Worm (Caenorhabditis elegans) whole organism, L1 larva: Measurements from ENCODE around the gene pitp-1.

ENCODE experiments used
- C16A3.4 ChIP-seq: fragments of 150-350 bp; optimal IDR thresholded peaks from 2 replicates; lab custom pipeline; 2014; ENCODE audit warnings: missing biosample characterization, missing genetic modification characterization
- Y116A8C.19 ChIP-seq: sonication (generic microtip); optimal IDR thresholded peaks from 2 replicates; lab custom pipeline; 2016; ENCODE audit warnings: missing compliant biosample characterization, missing genetic modification characterization, borderline replicate concordance
- aha-1 ChIP-seq: fragments of 150-350 bp; optimal IDR thresholded peaks from 2 replicates; lab custom pipeline; 2014; ENCODE audit warnings: missing biosample characterization, missing genetic modification characterization
- blmp-1 ChIP-seq: fragments of 150-350 bp; optimal IDR thresholded peaks from 2 replicates; lab custom pipeline; 2014; ENCODE audit warnings: missing biosample characterization, missing genetic modification characterization
- ceh-63 ChIP-seq: fragments of 200-800 bp; sonication (Bioruptor generic); optimal IDR thresholded peaks from 2 replicates; lab custom pipeline; 2018; ENCODE audit warnings: mild to moderate bottlenecking, missing genetic modification characterization, missing compliant biosample characterization
- ceh-8 ChIP-seq: fragments of 200-800 bp; sonication (Bioruptor generic); optimal IDR thresholded peaks from 2 replicates; lab custom pipeline; 2018; ENCODE audit warnings: mild to moderate bottlenecking, missing genetic modification characterization, moderate library complexity, missing compliant biosample characterization
- ces-1 ChIP-seq: fragments of 150-350 bp; optimal IDR thresholded peaks from 2 replicates; lab custom pipeline; 2014; ENCODE audit warnings: missing biosample characterization, missing genetic modification reagents, missing genetic modification characterization
- dpl-1 ChIP-seq, 3 experiments: fragments of 150-350 bp in 2 of 3; sonication (generic microtip) in 1 of 3; optimal IDR thresholded peaks; 2 replicates each; lab custom pipeline; 2014 to 2017; ENCODE audit warnings: missing biosample characterization in 3 of 3, missing genetic modification characterization in 3 of 3, missing genetic modification reagents in 3 of 3
- dsc-1 ChIP-seq: sonication (generic microtip); optimal IDR thresholded peaks from 2 replicates; lab custom pipeline; 2016; ENCODE audit warnings: mild to moderate bottlenecking, missing genetic modification characterization, missing compliant biosample characterization
- efl-1 ChIP-seq, 4 experiments: fragments of 150-350 bp; optimal IDR thresholded peaks in 3 of 4; peaks in 1 of 4; 1 replicate in 1 of 4; 2 replicates in 3 of 4; lab custom pipeline; 2014; ENCODE audit warnings: missing biosample characterization in 2 of 4, missing genetic modification characterization in 2 of 4, missing genetic modification reagents in 2 of 4
- elt-3 ChIP-seq, 6 experiments: fragments of 150-350 bp in 1 of 6; sonication (generic microtip); optimal IDR thresholded peaks; 2 replicates each; lab custom pipeline; 2017 to 2018; ENCODE audit warnings: missing biosample characterization in 6 of 6, missing genetic modification characterization in 6 of 6, inconsistent platforms in 1 of 6
- ets-5 ChIP-seq: fragments of 200-800 bp; sonication (Bioruptor generic); IDR thresholded peaks from 2 replicates; pipeline ENCODE4 v1.3.6; 2022; ENCODE audit warnings: missing genetic modification characterization, missing compliant biosample characterization
- fkh-8 ChIP-seq: sonication (generic microtip); optimal IDR thresholded peaks from 2 replicates; lab custom pipeline; 2016; ENCODE audit warnings: mild to moderate bottlenecking, missing genetic modification characterization, missing compliant biosample characterization
- grh-1 ChIP-seq: fragments of 200-800 bp; sonication (Bioruptor generic); IDR thresholded peaks from 2 replicates; pipeline ENCODE4 v1.3.6; 2022; ENCODE audit warnings: missing genetic modification reagents, missing genetic modification characterization, missing compliant biosample characterization
- hlh-4 ChIP-seq: sonication (generic microtip); optimal IDR thresholded peaks from 2 replicates; lab custom pipeline; 2016; ENCODE audit warnings: mild to moderate bottlenecking, missing genetic modification characterization, missing compliant biosample characterization
- hpl-2 ChIP-seq: fragments of 150-350 bp; optimal IDR thresholded peaks from 2 replicates; lab custom pipeline; 2014; ENCODE audit warnings: missing biosample characterization, missing genetic modification reagents, missing genetic modification characterization
- irx-1 ChIP-seq: sonication (generic microtip); optimal IDR thresholded peaks from 2 replicates; lab custom pipeline; 2016; ENCODE audit warnings: missing genetic modification characterization, missing compliant biosample characterization
- isw-1 ChIP-seq: fragments of 200-800 bp; sonication (Bioruptor generic); IDR thresholded peaks from 2 replicates; pipeline ENCODE4 v1.3.6; 2022; ENCODE audit warnings: missing genetic modification characterization, missing compliant biosample characterization
- lin-35 ChIP-seq, 2 experiments: fragments of 150-350 bp; optimal IDR thresholded peaks; 2 replicates each; lab custom pipeline; 2014; ENCODE audit warnings: missing biosample characterization in 2 of 2, missing genetic modification characterization in 2 of 2, missing genetic modification reagents in 2 of 2
- lir-3 ChIP-seq: sonication (generic microtip); optimal IDR thresholded peaks from 2 replicates; lab custom pipeline; 2016; ENCODE audit warnings: mild to moderate bottlenecking, missing genetic modification characterization, moderate library complexity, missing compliant biosample characterization; ENCODE audit not compliant: poor library complexity
- nhr-11 ChIP-seq: fragments of 150-350 bp; optimal IDR thresholded peaks from 2 replicates; lab custom pipeline; 2014; ENCODE audit warnings: missing biosample characterization, missing genetic modification characterization
- nhr-71 ChIP-seq: sonication (generic microtip); optimal IDR thresholded peaks from 2 replicates; lab custom pipeline; 2016; ENCODE audit warnings: mild to moderate bottlenecking, missing genetic modification characterization, moderate library complexity, missing compliant biosample characterization
- nhr-77 ChIP-seq: fragments of 150-350 bp; optimal IDR thresholded peaks from 2 replicates; lab custom pipeline; 2014; ENCODE audit warnings: missing biosample characterization, missing genetic modification characterization
- nhr-85 ChIP-seq: sonication (generic microtip); peaks from one replicate; lab custom pipeline; 2016; ENCODE audit warnings: missing genetic modification characterization, inconsistent platforms, missing compliant biosample characterization
- nhr-90 ChIP-seq: sonication (generic microtip); optimal IDR thresholded peaks from 2 replicates; lab custom pipeline; 2016; ENCODE audit warnings: mild to moderate bottlenecking, missing genetic modification characterization, missing compliant biosample characterization; ENCODE audit not compliant: poor library complexity
- pag-3 ChIP-seq: sonication (generic microtip); optimal IDR thresholded peaks from 2 replicates; lab custom pipeline; 2017; ENCODE audit warnings: missing genetic modification characterization, mild to moderate bottlenecking, missing compliant biosample characterization, antibody characterized with exemption, borderline replicate concordance; ENCODE audit not compliant: insufficient read depth
- rnt-1 ChIP-seq: sonication (generic microtip); optimal IDR thresholded peaks from 2 replicates; lab custom pipeline; 2016; ENCODE audit warnings: mild to moderate bottlenecking, missing genetic modification characterization, moderate library complexity, missing compliant biosample characterization
- snu-23 ChIP-seq: sonication (generic microtip); optimal IDR thresholded peaks from 2 replicates; lab custom pipeline; 2016; ENCODE audit warnings: missing genetic modification characterization, missing compliant biosample characterization
- sox-4 ChIP-seq: sonication (generic microtip); optimal IDR thresholded peaks from 2 replicates; lab custom pipeline; 2016; ENCODE audit warnings: missing genetic modification characterization, missing compliant biosample characterization
- sptf-1 ChIP-seq: fragments of 150-350 bp; optimal IDR thresholded peaks from 2 replicates; lab custom pipeline; 2014; ENCODE audit warnings: missing biosample characterization, missing genetic modification characterization
- swsn-7 ChIP-seq: sonication (generic microtip); optimal IDR thresholded peaks from 2 replicates; lab custom pipeline; 2016; ENCODE audit warnings: missing genetic modification characterization, missing compliant biosample characterization
- tbx-2 ChIP-seq: sonication (generic microtip); optimal IDR thresholded peaks from 2 replicates; lab custom pipeline; 2016; ENCODE audit warnings: missing genetic modification characterization, missing compliant biosample characterization
- unc-86 ChIP-seq: sonication (generic microtip); optimal IDR thresholded peaks from 2 replicates; lab custom pipeline; 2016; ENCODE audit warnings: missing genetic modification characterization, missing compliant biosample characterization
- vab-15 ChIP-seq: sonication (generic microtip); optimal IDR thresholded peaks from 2 replicates; lab custom pipeline; 2017; ENCODE audit warnings: missing genotype, mild to moderate bottlenecking, missing genetic modification characterization, missing compliant biosample characterization
- zag-1 ChIP-seq: fragments of 150-350 bp; optimal IDR thresholded peaks from 2 replicates; lab custom pipeline; 2014; ENCODE audit warnings: missing biosample characterization, missing genetic modification characterization

Gene pitp-1

ce11 chrIII:3499850-3500249, 29.7 kb downstream of the pitp-1 start (continued):
- TF ChIP-seq ceh-63 (GFP tag; lab: Kevin White, UChicago) (peak; percentile 20), vab-15 (peak; percentile 65), isw-1 (GFP tag; lab: Robert Waterston, UW) (peak; percentile 31), unc-86 (tag; lab: Kevin White, UChicago) (peak; percentile 31), tbx-2 (tag; lab: Kevin White, UChicago) (peak; percentile 42), fkh-8 (tag; lab: Kevin White, UChicago) (peak; percentile 23), swsn-7 (tag; lab: Kevin White, UChicago) (peak; percentile 3), dsc-1 (tag; lab: Kevin White, UChicago) (no peak)

- TF ChIP-seq nhr-90 (tag; lab: Kevin White, UChicago) (no peak), efl-1 (optimal IDR thresholded peaks at IDR 0.05; lab: Kevin White, UChicago) (no peak), efl-1 (GFP tag; optimal IDR thresholded peaks at IDR 0.05 in 1 of 2; lab: Kevin White, UChicago) (peak in 1 of 2 experiments; percentile 54)
These were observed 30.6 kb downstream of the pitp-1 start, which contains the start of gene M01F1.9 for ce11 chrIII:3498957-3499356. TSS of gene M01F1.9 (minus strand) at chrIII:3499057.

ce11 chrIII:3493138-3493537, 36.5 kb downstream of the pitp-1 start, which contains the start of gene gly-14:
TSS of gene gly-14 (minus strand) at chrIII:3493238.
- no peak for TF ChIP-seq sptf-1 (tag; lab: Kevin White, UChicago)
- TF ChIP-seq grh-1, result no peak
- no peak for TF ChIP-seq C16A3.4 (tag; lab: Kevin White, UChicago)
- no peak for TF ChIP-seq sox-4
- no peak for TF ChIP-seq Y116A8C.19 (tag; lab: Kevin White, UChicago)
- TF ChIP-seq pag-3 (tag; lab: Kevin White, UChicago), result no peak
- no peak for TF ChIP-seq nhr-85 (tag; lab: Kevin White, UChicago)
- no peak for TF ChIP-seq unc-86 (tag; lab: Kevin White, UChicago)
- TF ChIP-seq rnt-1 (tag; lab: Kevin White, UChicago), result no peak
- TF ChIP-seq hpl-2 (GFP tag; lab: Kevin White, UChicago), result no peak
- no peak for TF ChIP-seq ceh-8 (GFP tag; lab: Kevin White, UChicago)
- TF ChIP-seq irx-1, result no peak
- TF ChIP-seq snu-23 (GFP tag; lab: Kevin White, UChicago), result no peak
- TF ChIP-seq nhr-11 (tag; lab: Kevin White, UChicago), result no peak
- no peak for TF ChIP-seq zag-1 (tag; lab: Kevin White, UChicago)
- TF ChIP-seq ets-5 (GFP tag; lab: Robert Waterston, UW), result no peak
- TF ChIP-seq hlh-4 (tag; lab: Kevin White, UChicago), result no peak
- no peak for TF ChIP-seq nhr-71 (tag; lab: Kevin White, UChicago)
- TF ChIP-seq, all 84 proteins: peak for 0

ce11 chrIII:3488224-3488623, 41.4 kb downstream of the pitp-1 start, which contains the start of gene C34C12.7:
TSS of gene C34C12.7 (minus strand) at chrIII:3488341.
- TF ChIP-seq lin-35 (GFP tag; optimal IDR thresholded peaks at IDR 0.05; lab: Kevin White, UChicago) (peak in 1 of 2 experiments; percentile 35), dpl-1 (GFP tag; optimal IDR thresholded peaks at IDR 0.05; lab: Kevin White, UChicago) (peak in 1 of 3 experiments; percentile 10), aha-1 (tag; lab: Kevin White, UChicago) (no peak), efl-1 (optimal IDR thresholded peaks at IDR 0.05; lab: Kevin White, UChicago) (no peak), efl-1 (GFP tag; optimal IDR thresholded peaks at IDR 0.05 in 1 of 2; lab: Kevin White, UChicago) (peak; percentile 50 to 91)

ce11 chrIII:3487133-3487532, 42.5 kb downstream of the pitp-1 start:
- TF ChIP-seq nhr-77 (tag; lab: Kevin White, UChicago), result no peak
- TF ChIP-seq blmp-1 (tag; lab: Kevin White, UChicago), result peak; percentile 92
- TF ChIP-seq ces-1 (GFP tag; lab: Kevin White, UChicago), result no peak
- peak in 1 of 6 experiments; percentile 62 for TF ChIP-seq elt-3 (tag; optimal IDR thresholded peaks at IDR 0.05; lab: Kevin White, UChicago)
- no peak for TF ChIP-seq lir-3 (tag; lab: Kevin White, UChicago)
- TF ChIP-seq, all 84 proteins: peak for 2
